Fruit fly (Drosophila melanogaster): ENCODE data around the gene mbo.

mbo gene

DNA sequence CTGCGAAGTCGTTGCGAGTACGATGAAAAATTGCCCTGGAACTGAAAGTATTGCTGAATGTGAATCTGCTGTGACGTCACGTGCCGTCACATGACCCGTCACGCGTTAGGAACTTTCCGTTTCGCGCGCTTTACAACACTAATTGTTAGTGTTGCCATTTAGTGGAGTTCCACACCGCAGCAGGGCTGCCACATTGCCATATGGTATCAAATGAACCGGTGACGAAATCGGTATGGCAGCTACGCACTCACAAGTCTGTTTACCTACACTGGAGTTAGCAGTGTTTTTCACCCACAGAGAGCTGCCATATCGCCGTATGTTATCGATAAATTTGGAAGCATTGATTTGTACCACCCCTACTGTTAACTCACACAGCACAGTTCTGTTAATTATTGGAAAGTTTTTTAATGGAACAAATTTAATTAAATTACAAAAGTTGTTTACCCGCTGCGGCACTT is 51.1 kb downstream of the mbo start, which contains the start of the genes Vha55 and Snx3 (continued):
- TF ChIP-seq CG4617 (GFP tag; optimal IDR thresholded peaks at IDR 0.05; ENCODE audit: borderline replicate concordance), result peak; percentile 74
- peak; percentile 45 for TF ChIP-seq CG2202 (tag; optimal IDR thresholded peaks at IDR 0.05)
- no peak for TF ChIP-seq ken (GFP tag; IDR thresholded peaks at IDR 0.05)
- TF ChIP-seq CG7839 (tag; optimal IDR thresholded peaks at IDR 0.05), result peak; percentile 36
- no peak for TF ChIP-seq Asciz (GFP tag; optimal IDR thresholded peaks at IDR 0.05)
- no peak for TF ChIP-seq sens-2 (GFP tag; IDR thresholded peaks at IDR 0.05)
- peak; percentile 51 for TF ChIP-seq CG8089 (GFP tag; optimal IDR thresholded peaks at IDR 0.05)
- peak; percentile 90 for TF ChIP-seq CG1647 (GFP tag; optimal IDR thresholded peaks at IDR 0.05)
- no peak for TF ChIP-seq odd (GFP tag; optimal IDR thresholded peaks at IDR 0.05)
- TF ChIP-seq Ada2b (GFP tag; IDR thresholded peaks at IDR 0.05), result no peak
- no peak for TF ChIP-seq CG4730 (GFP tag; IDR thresholded peaks at IDR 0.05)
- no peak for TF ChIP-seq wor (GFP tag; IDR thresholded peaks at IDR 0.05)
- no peak for TF ChIP-seq Nf-YA (GFP tag; IDR thresholded peaks at IDR 0.05)
- peak; percentile 76 for TF ChIP-seq CG12744 (GFP tag; optimal IDR thresholded peaks at IDR 0.05)
- TF ChIP-seq CG3281 (GFP tag; optimal IDR thresholded peaks at IDR 0.05), result no peak
- peak; percentile 42 for TF ChIP-seq CG16863 (GFP tag; optimal IDR thresholded peaks at IDR 0.05)
- TF ChIP-seq gsb-n (tag; optimal IDR thresholded peaks at IDR 0.05), result peak; percentile 55
- no peak for TF ChIP-seq Rx (GFP tag; IDR thresholded peaks at IDR 0.05)
- TF ChIP-seq hth (optimal IDR thresholded peaks at IDR 0.05), result no peak
- TF ChIP-seq fu2 (GFP tag; optimal IDR thresholded peaks at IDR 0.05), result peak; percentile 83
- no peak for TF ChIP-seq Neu2 (GFP tag; optimal IDR thresholded peaks at IDR 0.05; ENCODE audit: borderline replicate concordance)
- peak; percentile 77 for TF ChIP-seq Fer1 (GFP tag; optimal IDR thresholded peaks at IDR 0.05)
- no peak for TF ChIP-seq Sox100B (GFP tag; optimal IDR thresholded peaks at IDR 0.05)
- TF ChIP-seq CG6791 (GFP tag; IDR thresholded peaks at IDR 0.05; ENCODE audit: partially characterized antibody), result no peak
- TF ChIP-seq CG13287 (GFP tag; IDR thresholded peaks at IDR 0.05; ENCODE audit: partially characterized antibody), result no peak
- TF ChIP-seq cad (GFP tag; optimal IDR thresholded peaks at IDR 0.05), result no peak
- no peak for TF ChIP-seq CG17568 (GFP tag; optimal IDR thresholded peaks at IDR 0.05)
- TF ChIP-seq sd (tag; optimal IDR thresholded peaks at IDR 0.05), result peak; percentile 41
- no peak for TF ChIP-seq CG10366 (GFP tag; IDR thresholded peaks at IDR 0.05)
- TF ChIP-seq cato (GFP tag; optimal IDR thresholded peaks at IDR 0.05; ENCODE audit: borderline replicate concordance), result peak; percentile 60
- TF ChIP-seq pb (GFP tag; optimal IDR thresholded peaks at IDR 0.05), result peak; percentile 73
- no peak for TF ChIP-seq CG30431 (GFP tag; optimal IDR thresholded peaks at IDR 0.05)
- no peak for TF ChIP-seq CG8388 (GFP tag; optimal IDR thresholded peaks at IDR 0.05)
- no peak for TF ChIP-seq esg (GFP tag; conservative IDR thresholded peaks at IDR 0.05)
- peak; percentile 60 for TF ChIP-seq psq (GFP tag; optimal IDR thresholded peaks at IDR 0.05)
- TF ChIP-seq E2f1 (GFP tag; IDR thresholded peaks at IDR 0.05), result no peak
- peak; percentile 14 for TF ChIP-seq yki (optimal IDR thresholded peaks at IDR 0.05)
- no peak for TF ChIP-seq CG10321 (GFP tag; IDR thresholded peaks at IDR 0.05)
- TF ChIP-seq CG16779 (GFP tag; IDR thresholded peaks at IDR 0.05), result no peak
- peak; percentile 63 for TF ChIP-seq Abd-B (GFP tag; optimal IDR thresholded peaks at IDR 0.05)
- TF ChIP-seq grau (tag; optimal IDR thresholded peaks at IDR 0.05), result peak; percentile 56
- TF ChIP-seq CG3995 (GFP tag; optimal IDR thresholded peaks at IDR 0.05), result peak; percentile 44
- no peak for TF ChIP-seq wek (GFP tag; optimal IDR thresholded peaks at IDR 0.05)
- TF ChIP-seq nerfin-2 (GFP tag; IDR thresholded peaks at IDR 0.05; ENCODE audit: partially characterized antibody), result no peak
- TF ChIP-seq klu (GFP tag; IDR thresholded peaks at IDR 0.05), result no peak
- peak; percentile 40 for TF ChIP-seq disco-r (GFP tag; optimal IDR thresholded peaks at IDR 0.05)
- TF ChIP-seq CG18011 (GFP tag; optimal IDR thresholded peaks at IDR 0.05), result peak; percentile 56
- TF ChIP-seq sna (GFP tag; IDR thresholded peaks at IDR 0.05; ENCODE audit: partially characterized antibody), result no peak
- TF ChIP-seq CG5245 (GFP tag; optimal IDR thresholded peaks at IDR 0.05), result peak; percentile 74
- TF ChIP-seq al (GFP tag; IDR thresholded peaks at IDR 0.05), result no peak
- peak; percentile 85 for TF ChIP-seq bab2 (GFP tag; optimal IDR thresholded peaks at IDR 0.05)
- no peak for TF ChIP-seq Ravus (GFP tag; IDR thresholded peaks at IDR 0.05)
